Fruit fly (Drosophila melanogaster) whole organism, embryonic: ENCODE data around the gene trus.

Source experiments
- Asciz ChIP-seq: fragments of 200-800 bp; sonication (Bioruptor generic); optimal IDR thresholded peaks from 2 replicates; lab custom pipeline; 2017; ENCODE audit warnings: missing biosample characterization, mild to moderate bottlenecking, missing genetic modification characterization, missing genetic modification reagents
- B-H1 ChIP-seq: fragments of 200-800 bp; sonication (Bioruptor generic); IDR thresholded peaks from 3 replicates; pipeline ENCODE4 v1.3.6; 2022; ENCODE audit warnings: missing biosample characterization, missing genetic modification characterization
- B-H2 ChIP-seq: fragments of 200-800 bp; sonication (Bioruptor generic); optimal IDR thresholded peaks from 2 replicates; lab custom pipeline; 2018; ENCODE audit warnings: missing biosample characterization, mild to moderate bottlenecking, missing genetic modification characterization
- CG10366 ChIP-seq: fragments of 200-800 bp; sonication (Bioruptor generic); IDR thresholded peaks from 2 replicates; pipeline ENCODE4 v1.3.6; 2022; ENCODE audit warnings: missing biosample characterization, missing genetic modification characterization
- CG10959 ChIP-seq: fragments of 200-800 bp; sonication (Bioruptor generic); IDR thresholded peaks from 2 replicates; pipeline ENCODE4 v1.3.6; 2022; ENCODE audit warnings: missing biosample characterization, missing genetic modification characterization
- CG11247 ChIP-seq: fragments of 200-800 bp; sonication (Bioruptor generic); IDR thresholded peaks from 2 replicates; pipeline ENCODE4 v1.3.6; 2022; ENCODE audit warnings: missing biosample characterization, missing genetic modification characterization
- CG11398 ChIP-seq: fragments of 200-800 bp; sonication (Bioruptor generic); optimal IDR thresholded peaks from 2 replicates; lab custom pipeline; 2016; ENCODE audit warnings: missing biosample characterization, missing genetic modification characterization
- CG11560 ChIP-seq: fragments of 200-800 bp; sonication (Bioruptor generic); IDR thresholded peaks from 3 replicates; pipeline ENCODE4 v1.3.6; 2022; ENCODE audit warnings: missing biosample characterization, missing genetic modification characterization
- CG1233 ChIP-seq: fragments of 200-800 bp; sonication (Bioruptor generic); optimal IDR thresholded peaks from 4 replicates; lab custom pipeline; 2018; ENCODE audit warnings: missing biosample characterization, mild to moderate bottlenecking, missing genetic modification characterization
- CG15696 ChIP-seq: fragments of 200-800 bp; sonication (Bioruptor generic); optimal IDR thresholded peaks from 2 replicates; lab custom pipeline; 2019; ENCODE audit warnings: missing biosample characterization, mild to moderate bottlenecking, missing genetic modification characterization, moderate library complexity
- CG17612 ChIP-seq: fragments of 200-800 bp; sonication (Bioruptor generic); IDR thresholded peaks from 2 replicates; pipeline ENCODE4 v1.3.6; 2022; ENCODE audit warnings: missing biosample characterization, missing genetic modification characterization
- CG18476 ChIP-seq: fragments of 200-800 bp; sonication (Bioruptor generic); optimal IDR thresholded peaks from 2 replicates; lab custom pipeline; 2016; ENCODE audit warnings: missing biosample characterization, mild to moderate bottlenecking, missing genetic modification characterization
- CG2678 ChIP-seq: fragments of 200-800 bp; sonication (Bioruptor generic); optimal IDR thresholded peaks from 3 replicates; lab custom pipeline; 2019; ENCODE audit warnings: missing biosample characterization, mild to moderate bottlenecking, missing genetic modification characterization, moderate library complexity
- CG33213 ChIP-seq: fragments of 200-800 bp; sonication (Bioruptor generic); optimal IDR thresholded peaks from 3 replicates; lab custom pipeline; 2016; ENCODE audit warnings: missing biosample characterization, missing genetic modification characterization
- CG33557 ChIP-seq: fragments of 200-800 bp; sonication (Bioruptor generic); optimal IDR thresholded peaks from 2 replicates; lab custom pipeline; 2019; ENCODE audit warnings: missing biosample characterization, mild to moderate bottlenecking, missing genetic modification characterization, moderate library complexity
- CG34224 ChIP-seq: fragments of 200-800 bp; sonication (Bioruptor generic); IDR thresholded peaks from 3 replicates; pipeline ENCODE4 v1.3.6; 2022; ENCODE audit warnings: missing biosample characterization, missing genetic modification characterization; ENCODE audit not compliant: partially characterized antibody
- CG42726 ChIP-seq: fragments of 200-800 bp; sonication (Bioruptor generic); IDR thresholded peaks from 2 replicates; pipeline ENCODE4 v1.3.6; 2022; ENCODE audit warnings: missing biosample characterization, missing genetic modification characterization; ENCODE audit not compliant: partially characterized antibody
- CG4424 ChIP-seq: fragments of 200-800 bp; sonication (Bioruptor generic); optimal IDR thresholded peaks from 3 replicates; lab custom pipeline; 2016; ENCODE audit warnings: missing biosample characterization, missing genetic modification characterization
- CG4617 ChIP-seq: fragments of 200-800 bp; sonication (Bioruptor generic); optimal IDR thresholded peaks from 3 replicates; lab custom pipeline; 2016; ENCODE audit warnings: missing biosample characterization, missing genetic modification characterization, borderline replicate concordance
- CG4820 ChIP-seq: fragments of 200-800 bp; sonication (Bioruptor generic); optimal IDR thresholded peaks from 3 replicates; lab custom pipeline; 2016; ENCODE audit warnings: missing biosample characterization, missing genetic modification characterization
- CG5953 ChIP-seq: fragments of 200-800 bp; sonication (Bioruptor generic); IDR thresholded peaks from 2 replicates; pipeline ENCODE4 v1.3.6; 2022; ENCODE audit warnings: missing biosample characterization, missing genetic modification characterization
- CG7372 ChIP-seq: fragments of 200-800 bp; sonication (Bioruptor generic); IDR thresholded peaks from 2 replicates; pipeline ENCODE4 v1.3.6; 2022; ENCODE audit warnings: missing biosample characterization, missing genetic modification characterization
- CG7839 ChIP-seq: fragments of 200-800 bp; sonication (Bioruptor generic); optimal IDR thresholded peaks from 3 replicates; lab custom pipeline; 2018; ENCODE audit warnings: missing biosample characterization, mild to moderate bottlenecking, missing genetic modification characterization, moderate library complexity
- CG9215 ChIP-seq: fragments of 200-800 bp; sonication (Bioruptor generic); IDR thresholded peaks from 2 replicates; pipeline ENCODE4 v1.3.6; 2022; ENCODE audit warnings: missing biosample characterization, missing genetic modification characterization
- Chrac-16 ChIP-seq: fragments of 200-800 bp; sonication (Bioruptor generic); optimal IDR thresholded peaks from 3 replicates; lab custom pipeline; 2016; ENCODE audit warnings: missing biosample characterization, missing genetic modification characterization
- D ChIP-seq, 2 experiments: fragments of 200-800 bp in 1 of 2; fragments of >200 bp in 1 of 2; sonication (Bioruptor generic) in 1 of 2; optimal IDR thresholded peaks; 2 replicates in 1 of 2; 3 replicates in 1 of 2; lab custom pipeline; 2017; ENCODE audit warnings: mild to moderate bottlenecking in 1 of 2, missing biosample characterization in 1 of 2, missing genetic modification characterization in 1 of 2, missing genetic modification reagents in 1 of 2
- Dad ChIP-seq: fragments of 200-800 bp; sonication (Bioruptor generic); optimal IDR thresholded peaks from 3 replicates; lab custom pipeline; 2016; ENCODE audit warnings: missing biosample characterization, missing genetic modification characterization
- Drgx ChIP-seq: fragments of 200-800 bp; sonication (Bioruptor generic); IDR thresholded peaks from 2 replicates; pipeline ENCODE4 v1.3.6; 2022; ENCODE audit warnings: missing biosample characterization, missing genetic modification characterization
- Elba2 ChIP-seq: fragments of 200-800 bp; sonication (Bioruptor generic); optimal IDR thresholded peaks from 3 replicates; lab custom pipeline; 2016; ENCODE audit warnings: missing biosample characterization, missing genetic modification characterization
- Lhr ChIP-seq: fragments of 200-800 bp; sonication (Bioruptor generic); optimal IDR thresholded peaks from 3 replicates; lab custom pipeline; 2017; ENCODE audit warnings: mild to moderate bottlenecking, missing biosample characterization, missing genetic modification reagents, missing genetic modification characterization
- Lim3 ChIP-seq: fragments of 200-800 bp; sonication (Bioruptor generic); IDR thresholded peaks from 2 replicates; pipeline ENCODE4 v1.3.6; 2022; ENCODE audit warnings: missing biosample characterization, missing genetic modification characterization
- NFAT ChIP-seq: fragments of 200-800 bp; sonication (Bioruptor generic); IDR thresholded peaks from 2 replicates; pipeline ENCODE4 v1.3.6; 2022; ENCODE audit warnings: missing biosample characterization, missing genetic modification characterization
- abd-A ChIP-seq: fragments of 200-800 bp; sonication (Bioruptor generic); optimal IDR thresholded peaks from 3 replicates; lab custom pipeline; 2019; ENCODE audit warnings: missing biosample characterization, mild to moderate bottlenecking, missing genetic modification characterization, moderate library complexity
- ap ChIP-seq: fragments of 200-800 bp; sonication (Bioruptor generic); IDR thresholded peaks from 2 replicates; pipeline ENCODE4 v1.3.6; 2022; ENCODE audit warnings: missing biosample characterization, missing genetic modification characterization
- bbx ChIP-seq: fragments of 200-800 bp; sonication (Bioruptor generic); IDR thresholded peaks from 2 replicates; pipeline ENCODE4 v1.3.6; 2022; ENCODE audit warnings: missing biosample characterization, missing genetic modification characterization; ENCODE audit not compliant: partially characterized antibody
- bsh ChIP-seq, 2 experiments: fragments of 200-800 bp; sonication (Bioruptor generic); optimal IDR thresholded peaks; 2 replicates each; lab custom pipeline; 2017 to 2018; ENCODE audit warnings: mild to moderate bottlenecking in 2 of 2, missing biosample characterization in 2 of 2, missing genetic modification characterization in 2 of 2, moderate library complexity in 1 of 2
- dan ChIP-seq: fragments of 200-800 bp; sonication (Bioruptor generic); IDR thresholded peaks from 2 replicates; pipeline ENCODE4 v1.3.6; 2022; ENCODE audit warnings: missing biosample characterization, missing genetic modification characterization
- dmrt99B ChIP-seq: fragments of 200-800 bp; sonication (Bioruptor generic); optimal IDR thresholded peaks from 2 replicates; lab custom pipeline; 2018; ENCODE audit warnings: missing biosample characterization, mild to moderate bottlenecking, missing genetic modification characterization, moderate library complexity
- gfzf ChIP-seq: fragments of 200-800 bp; sonication (Bioruptor generic); optimal IDR thresholded peaks from 2 replicates; lab custom pipeline; 2016; ENCODE audit warnings: missing biosample characterization, mild to moderate bottlenecking, missing genetic modification characterization, moderate library complexity
- gsb-n ChIP-seq: fragments of 200-800 bp; sonication (Bioruptor generic); optimal IDR thresholded peaks from 3 replicates; lab custom pipeline; 2018; ENCODE audit warnings: missing biosample characterization, mild to moderate bottlenecking, missing genetic modification characterization
- h ChIP-seq: fragments of >200 bp; optimal IDR thresholded peaks from 2 replicates; lab custom pipeline; 2017
- kay ChIP-seq: fragments of 200-800 bp; sonication (Bioruptor generic); optimal IDR thresholded peaks from 2 replicates; lab custom pipeline; 2016; ENCODE audit warnings: missing biosample characterization, missing genetic modification characterization
- lmd ChIP-seq: fragments of 200-800 bp; sonication (Bioruptor generic); IDR thresholded peaks from 2 replicates; pipeline ENCODE4 v1.3.6; 2022; ENCODE audit warnings: missing biosample characterization, missing genetic modification characterization
- maf-S ChIP-seq: fragments of 200-800 bp; sonication (Bioruptor generic); optimal IDR thresholded peaks from 2 replicates; lab custom pipeline; 2016; ENCODE audit warnings: missing biosample characterization, missing genetic modification characterization
- oc ChIP-seq: fragments of 200-800 bp; sonication (Bioruptor generic); optimal IDR thresholded peaks from 2 replicates; lab custom pipeline; 2018; ENCODE audit warnings: missing biosample characterization, mild to moderate bottlenecking, missing genetic modification characterization, moderate library complexity
- odd ChIP-seq: fragments of 200-800 bp; sonication (Bioruptor generic); optimal IDR thresholded peaks from 2 replicates; lab custom pipeline; 2017; ENCODE audit warnings: missing biosample characterization, mild to moderate bottlenecking, missing genetic modification characterization
- pho ChIP-seq: fragments of 200-800 bp; sonication (Bioruptor generic); optimal IDR thresholded peaks from 2 replicates; lab custom pipeline; 2016; ENCODE audit warnings: missing biosample characterization, missing genetic modification characterization
- repo ChIP-seq: fragments of 200-800 bp; sonication (Bioruptor generic); optimal IDR thresholded peaks from 2 replicates; lab custom pipeline; 2016; ENCODE audit warnings: missing biosample characterization, missing genetic modification characterization
- slp2 ChIP-seq: fragments of 200-800 bp; sonication (Bioruptor generic); optimal IDR thresholded peaks from 2 replicates; lab custom pipeline; 2016; ENCODE audit warnings: missing biosample characterization, missing genetic modification characterization
- tin ChIP-seq: fragments of 200-800 bp; sonication (Bioruptor generic); optimal IDR thresholded peaks from 3 replicates; lab custom pipeline; 2016; ENCODE audit warnings: missing biosample characterization, missing genetic modification characterization
- toy ChIP-seq: fragments of 200-800 bp; sonication (Bioruptor generic); IDR thresholded peaks from 2 replicates; pipeline ENCODE4 v1.3.6; 2022; ENCODE audit warnings: missing biosample characterization, missing genetic modification characterization

Gene trus

dm6 chr3R:12448889-12449314 is 7.5 kb upstream of the trus start, which contains the start of gene CG18549 (continued):
- peak; percentile 100 for TF ChIP-seq CG7839
- peak; percentile 99 for TF ChIP-seq B-H2
- peak; percentile 99 for TF ChIP-seq slp2 (GFP tag; lab: Kevin White, UChicago)
- TF ChIP-seq D (optimal IDR thresholded peaks at IDR 0.05; lab: Kevin White, UChicago) = no peak
- peak; percentile 100 for TF ChIP-seq D (GFP tag; optimal IDR thresholded peaks at IDR 0.05; lab: Kevin White, UChicago)
- TF ChIP-seq gfzf = peak; percentile 44
- peak; percentile 99 for TF ChIP-seq kay (GFP tag; lab: Kevin White, UChicago)
- peak; percentile 100 for TF ChIP-seq odd (GFP tag; lab: Kevin White, UChicago)
- TF ChIP-seq ap (GFP tag; lab: Robert Waterston, UW) = peak; percentile 100
- TF ChIP-seq CG34224 (GFP tag; lab: Robert Waterston, UW) = peak; percentile 89
- peak; percentile 99 for TF ChIP-seq toy
- peak; percentile 100 for TF ChIP-seq Drgx (GFP tag; lab: Robert Waterston, UW)
- TF ChIP-seq CG5953 (GFP tag; lab: Robert Waterston, UW) = peak; percentile 100
- peak; percentile 99 for TF ChIP-seq pho (GFP tag; lab: Kevin White, UChicago)
- TF ChIP-seq abd-A (tag; lab: Kevin White, UChicago) = peak; percentile 99
- peak; percentile 100 for TF ChIP-seq Chrac-16 (GFP tag; lab: Kevin White, UChicago)
- TF ChIP-seq CG2678 = peak; percentile 100
- TF ChIP-seq CG4424 (GFP tag; lab: Kevin White, UChicago) = peak; percentile 100
- TF ChIP-seq CG4617 = peak; percentile 99
- peak; percentile 97 for TF ChIP-seq dan (GFP tag; lab: Robert Waterston, UW)
- TF ChIP-seq CG18476 = peak; percentile 99
- peak; percentile 100 for TF ChIP-seq CG11247
- peak; percentile 99 for TF ChIP-seq CG11398
- peak; percentile 99 for TF ChIP-seq Dad
- peak; percentile 100 for TF ChIP-seq oc (tag; lab: Kevin White, UChicago)
- peak; percentile 76 for TF ChIP-seq bbx
- peak; percentile 100 for TF ChIP-seq gsb-n (tag; lab: Kevin White, UChicago)
- TF ChIP-seq lmd (GFP tag; lab: Robert Waterston, UW) = peak; percentile 100
- peak; percentile 100 for TF ChIP-seq tin
- peak; percentile 100 for TF ChIP-seq CG7372 (GFP tag; lab: Robert Waterston, UW)
- peak; percentile 99 for TF ChIP-seq CG4820 (GFP tag; lab: Kevin White, UChicago)
- peak; percentile 100 for TF ChIP-seq bsh (GFP tag; optimal IDR thresholded peaks at IDR 0.05; lab: Kevin White, UChicago)
- peak; percentile 99 for TF ChIP-seq NFAT (GFP tag; lab: Robert Waterston, UW)
- TF ChIP-seq CG10366 (GFP tag; lab: Robert Waterston, UW) = peak; percentile 100
- peak; percentile 99 for TF ChIP-seq CG33213 (GFP tag; lab: Kevin White, UChicago)
- peak; percentile 76 for TF ChIP-seq Elba2 (GFP tag; lab: Kevin White, UChicago)
- TF ChIP-seq CG42726 = peak; percentile 5; the same call in 1 of the 2 replicates
- peak; percentile 99 for TF ChIP-seq CG17612 (GFP tag; lab: Robert Waterston, UW)
- TF ChIP-seq Asciz (GFP tag; lab: Kevin White, UChicago) = peak; percentile 100
- peak; percentile 100 for TF ChIP-seq CG1233 (GFP tag; lab: Kevin White, UChicago)
- TF ChIP-seq CG15696 = peak; percentile 99
- TF ChIP-seq B-H1 (GFP tag; lab: Robert Waterston, UW) = peak; percentile 100
- peak; percentile 99 for TF ChIP-seq Lhr (GFP tag; lab: Kevin White, UChicago)
- TF ChIP-seq Lim3 (GFP tag; lab: Robert Waterston, UW) = peak; percentile 99
- peak; percentile 98 for TF ChIP-seq repo (GFP tag; lab: Kevin White, UChicago)
- TF ChIP-seq CG10959 = peak; percentile 100
- TF ChIP-seq CG9215 = peak; percentile 99
- TF ChIP-seq h (lab: Kevin White, UChicago) = no peak
- peak; percentile 97 for TF ChIP-seq CG11560 (tag; lab: Robert Waterston, UW)
- TF ChIP-seq maf-S (GFP tag; lab: Kevin White, UChicago) = peak; percentile 99
- TF ChIP-seq dmrt99B = peak; percentile 100
- peak; percentile 100 for TF ChIP-seq CG33557 (GFP tag; lab: Kevin White, UChicago)
